Fruit fly (Drosophila melanogaster): ENCODE measurements around the gene CG15219.
A peak's percentile ranks its signal among the peaks of the same experiment; 100 is the strongest.

The CG15219 gene

dm6 chr2L:22139354-22139753 is 34.0 kb upstream of the CG15219 start (continued):
- TF ChIP-seq BtbVII (GFP tag; optimal IDR thresholded peaks at IDR 0.05) (no peak), corto (GFP tag; optimal IDR thresholded peaks at IDR 0.05) (no peak), CrebB (tag; optimal IDR thresholded peaks at IDR 0.05) (no peak), Jarid2 (GFP tag; optimal IDR thresholded peaks at IDR 0.05) (no peak), Sox100B (GFP tag; optimal IDR thresholded peaks at IDR 0.05) (no peak), E2f1 (GFP tag; IDR thresholded peaks at IDR 0.05) (no peak), CG14441 (GFP tag; IDR thresholded peaks at IDR 0.05) (0 out of 2 replicates have a peak, but pooled peaks have one; percentile 28), CG3995 (GFP tag; optimal IDR thresholded peaks at IDR 0.05) (no peak), cas (GFP tag; IDR thresholded peaks at IDR 0.05) (no peak), CG32767 (GFP tag; IDR thresholded peaks at IDR 0.05) (no peak), CG14667 (GFP tag; IDR thresholded peaks at IDR 0.05) (no peak), sens (GFP tag) (peak; percentile 16), CG10431 (GFP tag; optimal IDR thresholded peaks at IDR 0.05) (no peak), Hr3 (GFP tag; optimal IDR thresholded peaks at IDR 0.05) (no peak), pho (GFP tag; optimal IDR thresholded peaks at IDR 0.05) (no peak), CG9437 (GFP tag; optimal IDR thresholded peaks at IDR 0.05) (no peak), h (optimal IDR thresholded peaks at IDR 0.05) (no peak), CG2889 (GFP tag; IDR thresholded peaks at IDR 0.05) (no peak), psq (GFP tag; optimal IDR thresholded peaks at IDR 0.05) (no peak), CG9609 (GFP tag; optimal IDR thresholded peaks at IDR 0.05) (no peak), Kr (GFP tag; optimal IDR thresholded peaks at IDR 0.05) (no peak), CG12219 (GFP tag; optimal IDR thresholded peaks at IDR 0.05) (no peak), exex (tag; optimal IDR thresholded peaks at IDR 0.05) (peak; percentile 48), maf-S (GFP tag; optimal IDR thresholded peaks at IDR 0.05) (no peak), Bgb (GFP tag; IDR thresholded peaks at IDR 0.05; ENCODE audit: partially characterized antibody) (no peak), slbo (GFP tag; IDR thresholded peaks at IDR 0.05) (0 out of 2 replicates have a peak, but pooled peaks have one; percentile 8)

DNA sequence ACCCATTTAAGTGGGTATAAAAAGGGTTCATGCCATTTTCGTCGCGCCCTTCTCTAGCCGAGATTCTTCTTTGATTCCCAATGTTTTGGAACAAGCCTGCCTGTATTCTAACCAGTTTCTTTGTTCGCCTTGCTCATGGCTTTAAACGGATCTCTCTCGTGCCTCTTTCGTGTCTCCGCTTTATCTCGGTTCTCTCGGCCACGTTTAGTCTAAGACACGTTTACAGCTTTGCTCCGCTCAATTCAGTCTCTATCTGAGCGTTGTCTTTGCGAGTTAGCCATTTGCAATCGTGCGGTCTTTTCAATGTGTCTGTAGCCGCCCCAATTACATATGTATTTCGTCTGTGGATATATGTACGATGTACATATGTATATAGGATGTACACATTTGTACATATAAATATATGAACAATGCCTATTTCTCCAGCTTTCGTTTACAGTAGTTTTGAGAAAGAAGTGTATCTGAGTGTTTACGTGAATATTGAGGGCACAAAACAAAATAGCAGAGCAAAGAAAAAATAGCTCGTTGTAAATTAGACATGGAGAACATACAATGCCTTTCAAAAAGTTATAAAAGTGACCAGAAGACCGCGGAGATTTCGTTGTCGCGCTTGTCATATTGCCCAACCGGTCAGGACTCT is 28.9 kb upstream of the CG15219 start:
- no peak for TF ChIP-seq hkb (optimal IDR thresholded peaks at IDR 0.05)
- TF ChIP-seq hkb (GFP tag; IDR thresholded peaks at IDR 0.05), result peak; percentile 19; the same call in 1 of the 2 replicates
- peak; percentile 11; the same call in 1 of the 2 replicates for TF ChIP-seq CG13287 (GFP tag; IDR thresholded peaks at IDR 0.05; ENCODE audit: partially characterized antibody)
- peak; percentile 52 for TF ChIP-seq cg (GFP tag; optimal IDR thresholded peaks at IDR 0.05)
- TF ChIP-seq pros (GFP tag; optimal IDR thresholded peaks at IDR 0.05), result peak; percentile 25
- TF ChIP-seq E2f2 (GFP tag; IDR thresholded peaks at IDR 0.05), result 0 out of 2 replicates have a peak, but pooled peaks have one; percentile 9
- peak; percentile 59 for TF ChIP-seq CG12769 (tag; optimal IDR thresholded peaks at IDR 0.05)
- TF ChIP-seq kni (GFP tag; optimal IDR thresholded peaks at IDR 0.05), result peak; percentile 53
- peak; percentile 54 for TF ChIP-seq CG13894 (tag; optimal IDR thresholded peaks at IDR 0.05)
- no peak for TF ChIP-seq CG17186 (GFP tag; optimal IDR thresholded peaks at IDR 0.05)
- no peak for TF ChIP-seq CG3995 (GFP tag; optimal IDR thresholded peaks at IDR 0.05)
- TF ChIP-seq NC2α (GFP tag; optimal IDR thresholded peaks at IDR 0.05), result no peak
- no peak for TF ChIP-seq MESR4 (GFP tag; optimal IDR thresholded peaks at IDR 0.05)
- peak; percentile 23 for TF ChIP-seq corto (GFP tag; optimal IDR thresholded peaks at IDR 0.05)
- peak; percentile 24; the same call in 1 of the 2 replicates for TF ChIP-seq vvl (GFP tag; IDR thresholded peaks at IDR 0.05)
- TF ChIP-seq CG30020 (tag; optimal IDR thresholded peaks at IDR 0.05), result peak; percentile 75
- TF ChIP-seq chm (GFP tag; IDR thresholded peaks at IDR 0.05), result no peak
- peak; percentile 45; the same call in 2 of the 4 replicates for TF ChIP-seq Dll (GFP tag; IDR thresholded peaks at IDR 0.05; ENCODE audit: partially characterized antibody)
- 0 out of 2 replicates have a peak, but pooled peaks have one; percentile 25 for TF ChIP-seq sna (GFP tag; IDR thresholded peaks at IDR 0.05; ENCODE audit: partially characterized antibody)
- no peak for TF ChIP-seq Optix (GFP tag; IDR thresholded peaks at IDR 0.05)
- TF ChIP-seq MBD-R2 (GFP tag; IDR thresholded peaks at IDR 0.05), result peak; percentile 22; the same call in 1 of the 2 replicates
- peak; percentile 16 for TF ChIP-seq mirr (GFP tag; optimal IDR thresholded peaks at IDR 0.05)
- 0 out of 3 replicates have a peak, but pooled peaks have one; percentile 10 for TF ChIP-seq CG2199 (GFP tag; IDR thresholded peaks at IDR 0.05)
- no peak for TF ChIP-seq Oli (tag; optimal IDR thresholded peaks at IDR 0.05)
- peak; percentile 11 for TF ChIP-seq caup (GFP tag; optimal IDR thresholded peaks at IDR 0.05; ENCODE audit: severe bottlenecking)
- peak; percentile 62 for TF ChIP-seq lbe (GFP tag; optimal IDR thresholded peaks at IDR 0.05)
